Worm (Caenorhabditis elegans): ENCODE measurements around the gene grl-19.

DNA sequence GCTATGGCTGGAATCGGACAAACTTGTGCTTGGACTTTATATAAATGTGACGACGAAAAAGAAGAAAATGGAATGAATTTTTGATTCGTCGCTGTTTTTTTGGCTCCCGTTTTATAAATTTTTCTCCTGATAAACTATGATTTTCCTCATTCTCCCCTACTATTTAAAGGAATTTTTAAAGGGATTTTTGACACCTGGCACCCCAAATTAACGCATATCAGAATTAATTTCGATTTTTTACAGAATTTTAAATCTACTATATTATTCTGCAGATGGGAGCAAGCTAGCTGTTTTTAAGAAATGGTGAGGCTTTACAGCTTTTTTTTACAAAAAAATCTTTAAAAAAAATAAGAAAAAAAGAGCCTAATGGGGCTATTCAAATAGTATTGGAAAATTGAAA, 47.4 kb downstream of the grl-19 start, which contains the start of gene coa-1:
- TF ChIP-seq dao-5 (tag; optimal IDR thresholded peaks at IDR 0.05) (no peak), W03F9.2 (tag; optimal IDR thresholded peaks at IDR 0.05) (no peak), him-1 (tag; optimal IDR thresholded peaks at IDR 0.05) (no peak)

Data from whole organism, L4/young adult.